Worm (Caenorhabditis elegans) whole organism, L1 larva: ENCODE results near the gene srbc-44.
A peak's percentile ranks its signal among the peaks of the same experiment; 100 is the strongest.

Experiments
- C16A3.4 ChIP-seq: fragments of 150-350 bp; optimal IDR thresholded peaks from 2 replicates; lab custom pipeline; 2014; ENCODE audit warnings: missing biosample characterization, missing genetic modification characterization
- F16B12.6 ChIP-seq: fragments of 150-350 bp; optimal IDR thresholded peaks from 2 replicates; lab custom pipeline; 2014; ENCODE audit warnings: missing biosample characterization, missing genetic modification characterization
- Y116A8C.19 ChIP-seq: sonication (generic microtip); optimal IDR thresholded peaks from 2 replicates; lab custom pipeline; 2016; ENCODE audit warnings: missing compliant biosample characterization, missing genetic modification characterization, borderline replicate concordance
- alr-1 ChIP-seq: fragments of 200-800 bp; sonication (Bioruptor generic); optimal IDR thresholded peaks from 2 replicates; lab custom pipeline; 2018; ENCODE audit warnings: borderline replicate concordance, mild to moderate bottlenecking, missing genetic modification characterization, missing compliant biosample characterization
- aly-2 ChIP-seq: fragments of 150-350 bp; optimal IDR thresholded peaks from 2 replicates; lab custom pipeline; 2014; ENCODE audit warnings: missing biosample characterization, missing genetic modification characterization
- blmp-1 ChIP-seq: fragments of 150-350 bp; optimal IDR thresholded peaks from 2 replicates; lab custom pipeline; 2014; ENCODE audit warnings: missing biosample characterization, missing genetic modification characterization
- ceh-88 ChIP-seq: fragments of 200-800 bp; sonication (Bioruptor generic); IDR thresholded peaks from 2 replicates; pipeline ENCODE4 v1.3.6; 2022; ENCODE audit warnings: missing genetic modification characterization, missing compliant biosample characterization
- ceh-90 ChIP-seq: sonication (generic microtip); optimal IDR thresholded peaks from 2 replicates; lab custom pipeline; 2016; ENCODE audit warnings: missing genetic modification characterization, missing compliant biosample characterization
- dpl-1 ChIP-seq, 3 experiments: fragments of 150-350 bp in 2 of 3; sonication (generic microtip) in 1 of 3; optimal IDR thresholded peaks; 2 replicates each; lab custom pipeline; 2014 to 2017; ENCODE audit warnings: missing biosample characterization in 3 of 3, missing genetic modification characterization in 3 of 3, missing genetic modification reagents in 3 of 3
- elt-3 ChIP-seq, 6 experiments: fragments of 150-350 bp in 1 of 6; sonication (generic microtip); optimal IDR thresholded peaks; 2 replicates each; lab custom pipeline; 2017 to 2018; ENCODE audit warnings: missing biosample characterization in 6 of 6, missing genetic modification characterization in 6 of 6, inconsistent platforms in 1 of 6
- fkh-4 ChIP-seq: sonication (generic microtip); optimal IDR thresholded peaks from 2 replicates; lab custom pipeline; 2016; ENCODE audit warnings: missing compliant biosample characterization, missing genetic modification characterization, borderline replicate concordance
- fos-1 ChIP-seq: fragments of 150-350 bp; optimal IDR thresholded peaks from 2 replicates; lab custom pipeline; 2014; ENCODE audit warnings: missing biosample characterization, missing genetic modification characterization
- grh-1 ChIP-seq: fragments of 200-800 bp; sonication (Bioruptor generic); IDR thresholded peaks from 2 replicates; pipeline ENCODE4 v1.3.6; 2022; ENCODE audit warnings: missing genetic modification reagents, missing genetic modification characterization, missing compliant biosample characterization
- irx-1 ChIP-seq: sonication (generic microtip); optimal IDR thresholded peaks from 2 replicates; lab custom pipeline; 2016; ENCODE audit warnings: missing genetic modification characterization, missing compliant biosample characterization
- isw-1 ChIP-seq: fragments of 200-800 bp; sonication (Bioruptor generic); IDR thresholded peaks from 2 replicates; pipeline ENCODE4 v1.3.6; 2022; ENCODE audit warnings: missing genetic modification characterization, missing compliant biosample characterization
- lin-14 ChIP-seq: fragments of 200-800 bp; sonication (Bioruptor generic); optimal IDR thresholded peaks from 2 replicates; lab custom pipeline; 2018; ENCODE audit warnings: mild to moderate bottlenecking, missing genetic modification characterization, moderate library complexity, missing compliant biosample characterization
- lin-35 ChIP-seq, 2 experiments: fragments of 150-350 bp; optimal IDR thresholded peaks; 2 replicates each; lab custom pipeline; 2014; ENCODE audit warnings: missing biosample characterization in 2 of 2, missing genetic modification characterization in 2 of 2, missing genetic modification reagents in 2 of 2
- lin-39 ChIP-seq: fragments of 150-350 bp; optimal IDR thresholded peaks from 2 replicates; lab custom pipeline; 2014; ENCODE audit warnings: missing biosample characterization, missing genetic modification reagents, missing genetic modification characterization
- lir-3 ChIP-seq: sonication (generic microtip); optimal IDR thresholded peaks from 2 replicates; lab custom pipeline; 2016; ENCODE audit warnings: mild to moderate bottlenecking, missing genetic modification characterization, moderate library complexity, missing compliant biosample characterization; ENCODE audit not compliant: poor library complexity
- lsy-2 ChIP-seq, 2 experiments: fragments of 150-350 bp; optimal IDR thresholded peaks; 2 replicates each; lab custom pipeline; 2014; ENCODE audit warnings: missing biosample characterization in 2 of 2, missing genetic modification characterization in 2 of 2
- mdl-1 ChIP-seq, 2 experiments: fragments of 150-350 bp; optimal IDR thresholded peaks; 2 replicates each; lab custom pipeline; 2014 to 2017; ENCODE audit warnings: missing biosample characterization in 2 of 2, missing genetic modification characterization in 2 of 2, inconsistent platforms in 1 of 2
- nhr-47 ChIP-seq: sonication (generic microtip); optimal IDR thresholded peaks from 2 replicates; lab custom pipeline; 2016; ENCODE audit warnings: mild to moderate bottlenecking, missing genetic modification characterization, moderate library complexity, missing compliant biosample characterization
- nhr-71 ChIP-seq: sonication (generic microtip); optimal IDR thresholded peaks from 2 replicates; lab custom pipeline; 2016; ENCODE audit warnings: mild to moderate bottlenecking, missing genetic modification characterization, moderate library complexity, missing compliant biosample characterization
- nhr-76 ChIP-seq: sonication (generic microtip); optimal IDR thresholded peaks from 2 replicates; lab custom pipeline; 2017; ENCODE audit warnings: missing biosample characterization, missing genetic modification characterization
- nhr-84 ChIP-seq: sonication (generic microtip); optimal IDR thresholded peaks from 2 replicates; lab custom pipeline; 2017; ENCODE audit warnings: missing biosample characterization, missing genetic modification characterization
- pag-3 ChIP-seq: sonication (generic microtip); optimal IDR thresholded peaks from 2 replicates; lab custom pipeline; 2017; ENCODE audit warnings: missing genetic modification characterization, mild to moderate bottlenecking, missing compliant biosample characterization, antibody characterized with exemption, borderline replicate concordance; ENCODE audit not compliant: insufficient read depth
- pax-3 ChIP-seq: fragments of 200-800 bp; sonication (Bioruptor generic); optimal IDR thresholded peaks from 2 replicates; lab custom pipeline; 2018; ENCODE audit warnings: mild to moderate bottlenecking, missing genetic modification characterization, moderate library complexity, missing compliant biosample characterization
- pqm-1 ChIP-seq: sonication (generic microtip); optimal IDR thresholded peaks from 3 replicates; lab custom pipeline; 2017; ENCODE audit warnings: missing biosample characterization, missing genetic modification characterization
- rnt-1 ChIP-seq: sonication (generic microtip); optimal IDR thresholded peaks from 2 replicates; lab custom pipeline; 2016; ENCODE audit warnings: mild to moderate bottlenecking, missing genetic modification characterization, moderate library complexity, missing compliant biosample characterization
- skn-1 ChIP-seq: fragments of 150-350 bp; optimal IDR thresholded peaks from 2 replicates; lab custom pipeline; 2014; ENCODE audit warnings: missing biosample characterization, missing genetic modification characterization
- snpc-4 ChIP-seq: fragments of 150-350 bp; optimal IDR thresholded peaks from 2 replicates; lab custom pipeline; 2014; ENCODE audit warnings: missing biosample characterization, missing genetic modification characterization
- sptf-1 ChIP-seq: fragments of 150-350 bp; optimal IDR thresholded peaks from 2 replicates; lab custom pipeline; 2014; ENCODE audit warnings: missing biosample characterization, missing genetic modification characterization
- sup-37 ChIP-seq: fragments of 200-800 bp; sonication (Bioruptor generic); optimal IDR thresholded peaks from 2 replicates; lab custom pipeline; 2018; ENCODE audit warnings: mild to moderate bottlenecking, missing genetic modification characterization, missing compliant biosample characterization
- swsn-7 ChIP-seq: sonication (generic microtip); optimal IDR thresholded peaks from 2 replicates; lab custom pipeline; 2016; ENCODE audit warnings: missing genetic modification characterization, missing compliant biosample characterization
- tbx-2 ChIP-seq: sonication (generic microtip); optimal IDR thresholded peaks from 2 replicates; lab custom pipeline; 2016; ENCODE audit warnings: missing genetic modification characterization, missing compliant biosample characterization
- tlp-1 ChIP-seq: fragments of 150-350 bp; optimal IDR thresholded peaks from 2 replicates; lab custom pipeline; 2014; ENCODE audit warnings: missing biosample characterization, missing genetic modification characterization
- unc-130 ChIP-seq: fragments of 150-350 bp; optimal IDR thresholded peaks from 2 replicates; lab custom pipeline; 2017; ENCODE audit warnings: missing biosample characterization, missing genetic modification characterization, inconsistent platforms
- unc-30 ChIP-seq: sonication (generic microtip); optimal IDR thresholded peaks from 2 replicates; lab custom pipeline; 2017; ENCODE audit warnings: missing biosample characterization, missing genetic modification characterization
- unc-86 ChIP-seq: sonication (generic microtip); optimal IDR thresholded peaks from 2 replicates; lab custom pipeline; 2016; ENCODE audit warnings: missing genetic modification characterization, missing compliant biosample characterization
- unc-98 ChIP-seq: fragments of 200-800 bp; sonication (Bioruptor generic); IDR thresholded peaks from 2 replicates; pipeline ENCODE4 v1.3.6; 2022; ENCODE audit warnings: missing genetic modification characterization, missing compliant biosample characterization
- xbp-1 ChIP-seq: sonication (generic microtip); optimal IDR thresholded peaks from 2 replicates; lab custom pipeline; 2016; ENCODE audit warnings: missing genetic modification characterization, missing compliant biosample characterization

srbc-44 gene

DNA sequence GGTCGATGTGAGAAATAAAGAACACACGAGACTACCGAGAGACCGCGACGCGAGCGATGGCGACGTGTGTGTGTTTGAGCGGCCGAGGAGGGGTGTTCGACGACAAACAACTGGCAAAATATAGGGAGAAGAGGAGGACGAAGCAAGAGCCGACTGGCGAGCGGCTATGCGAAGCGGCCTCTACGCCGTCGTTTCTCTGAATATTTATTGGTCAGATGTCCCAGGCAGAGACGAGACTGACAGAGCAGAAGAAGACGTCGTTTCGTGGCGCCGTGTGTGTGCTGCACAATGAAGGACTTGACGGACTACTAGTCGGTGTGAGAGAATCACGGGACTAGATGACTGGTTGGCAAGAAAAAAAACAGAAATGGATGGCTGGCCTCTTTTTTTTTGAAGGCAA lies 30.8 kb upstream of the srbc-44 start (continued):
- no peak; the same call in 1 of the 2 replicates for TF ChIP-seq isw-1 (GFP tag; lab: Robert Waterston, UW)
- peak; percentile 78 for TF ChIP-seq pax-3
- no peak for TF ChIP-seq irx-1
- TF ChIP-seq mdl-1 (tag; optimal IDR thresholded peaks at IDR 0.05; lab: Kevin White, UChicago) = no peak
- TF ChIP-seq dpl-1 (GFP tag; optimal IDR thresholded peaks at IDR 0.05; lab: Kevin White, UChicago) = peak in 1 of 3 experiments; percentile 17
- peak; percentile 21 for TF ChIP-seq xbp-1 (tag; lab: Kevin White, UChicago)
- TF ChIP-seq F16B12.6 (tag; lab: Kevin White, UChicago) = no peak
- TF ChIP-seq elt-3 (tag; optimal IDR thresholded peaks at IDR 0.05; lab: Kevin White, UChicago) = no peak
- no peak for TF ChIP-seq aly-2
- no peak for TF ChIP-seq ceh-90 (tag; lab: Kevin White, UChicago)
- TF ChIP-seq pqm-1 (tag; lab: Kevin White, UChicago) = no peak
- no peak for TF ChIP-seq unc-98
- no peak for TF ChIP-seq ceh-88 (GFP tag; lab: Robert Waterston, UW)
- peak; percentile 53 for TF ChIP-seq lir-3 (tag; lab: Kevin White, UChicago)
- peak; percentile 34 for TF ChIP-seq unc-86
- no peak for TF ChIP-seq blmp-1 (tag; lab: Kevin White, UChicago)
- no peak for TF ChIP-seq fos-1 (tag; lab: Kevin White, UChicago)
- no peak for TF ChIP-seq lin-39 (tag; lab: Kevin White, UChicago)
- TF ChIP-seq alr-1 = no peak
- no peak for TF ChIP-seq sptf-1 (tag; lab: Kevin White, UChicago)
- TF ChIP-seq rnt-1 (tag; lab: Kevin White, UChicago) = no peak
- TF ChIP-seq pag-3 (tag; lab: Kevin White, UChicago) = no peak
- no peak for TF ChIP-seq C16A3.4
- no peak for TF ChIP-seq Y116A8C.19
- TF ChIP-seq lsy-2 (tag; optimal IDR thresholded peaks at IDR 0.05; lab: Kevin White, UChicago) = peak in 1 of 2 experiments; percentile 36
- TF ChIP-seq tbx-2 (tag; lab: Kevin White, UChicago) = no peak
- peak; percentile 51 for TF ChIP-seq nhr-47 (tag; lab: Kevin White, UChicago)
- no peak for TF ChIP-seq sup-37
- TF ChIP-seq skn-1 (tag; lab: Kevin White, UChicago) = no peak
- TF ChIP-seq fkh-4 = no peak
- TF ChIP-seq grh-1 (GFP tag; lab: Robert Waterston, UW) = no peak
- TF ChIP-seq unc-130 (tag; lab: Kevin White, UChicago) = no peak
- TF ChIP-seq nhr-76 (tag; lab: Kevin White, UChicago) = no peak
- no peak for TF ChIP-seq tlp-1
- peak; percentile 81 for TF ChIP-seq lin-14 (GFP tag; lab: Kevin White, UChicago)
- TF ChIP-seq nhr-84 (tag; lab: Kevin White, UChicago) = no peak
- no peak for TF ChIP-seq unc-30
- TF ChIP-seq lin-35 (GFP tag; optimal IDR thresholded peaks at IDR 0.05; lab: Kevin White, UChicago) = no peak

DNA sequence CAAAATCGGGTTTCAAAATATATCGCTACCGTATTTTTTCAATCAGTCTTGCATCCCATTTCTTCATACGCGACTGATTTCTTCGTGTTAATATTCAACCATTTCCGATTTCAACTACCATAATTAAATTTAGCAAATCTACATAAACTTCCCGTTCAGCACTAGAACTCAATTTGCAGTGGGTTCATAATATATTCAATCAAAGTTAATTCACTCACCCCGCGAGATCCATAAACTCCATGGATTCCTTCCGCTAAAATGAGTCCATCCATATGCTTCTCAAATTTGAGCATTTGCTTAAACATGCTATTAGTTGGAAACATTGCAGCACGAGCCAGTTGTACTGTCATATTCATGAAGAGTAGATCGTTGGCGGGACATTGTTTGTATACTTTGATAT lies 30.1 kb upstream of the srbc-44 start:
- no peak for TF ChIP-seq rnt-1 (tag; lab: Kevin White, UChicago)
- no peak for TF ChIP-seq unc-130 (tag; lab: Kevin White, UChicago)
- TF ChIP-seq snpc-4 (tag; lab: Kevin White, UChicago) = no peak
- no peak for TF ChIP-seq lin-14 (GFP tag; lab: Kevin White, UChicago)
- no peak for TF ChIP-seq nhr-71 (tag; lab: Kevin White, UChicago)
- TF ChIP-seq, all 84 proteins: peak for 0

DNA sequence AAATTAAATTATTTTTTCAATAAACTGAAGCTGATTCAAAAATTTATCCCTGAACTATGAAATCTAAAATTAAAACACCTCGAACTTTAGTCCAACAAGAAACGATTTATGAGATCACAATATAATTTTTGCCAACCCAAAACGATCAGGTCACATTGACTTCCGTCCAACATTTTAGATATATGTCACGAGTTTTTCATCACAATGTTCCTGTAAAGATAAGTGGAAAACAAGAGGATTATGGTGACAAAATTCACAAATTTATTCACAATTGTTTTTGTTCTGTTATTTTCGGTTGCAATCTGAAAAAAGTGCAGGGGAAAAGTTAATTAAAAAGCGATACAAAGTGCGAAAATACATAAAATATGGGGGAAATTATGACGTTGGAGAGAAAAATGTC lies 28.3 kb upstream of the srbc-44 start:
- no peak for TF ChIP-seq swsn-7 (tag; lab: Kevin White, UChicago)
- peak; percentile 27 for TF ChIP-seq blmp-1 (tag; lab: Kevin White, UChicago)
- TF ChIP-seq, all 84 proteins: peak for 1
